Worm (Caenorhabditis elegans) whole organism, L4 larva: ENCODE results near the gene srbc-40.

ENCODE experiments used
- F26F4.8 ChIP-seq: fragments of 200-800 bp; sonication (Bioruptor generic); conservative IDR thresholded peaks from 2 replicates; pipeline ENCODE4 v1.3.6; 2022; ENCODE audit warnings: missing genetic modification characterization, missing compliant biosample characterization
- F44E2.7 ChIP-seq: fragments of 200-800 bp; sonication (Bioruptor generic); IDR thresholded peaks from 2 replicates; pipeline ENCODE4 v2.1.2; 2022; ENCODE audit warnings: missing genetic modification characterization, missing compliant biosample characterization
- T20F7.1 ChIP-seq: fragments of 200-800 bp; sonication (Bioruptor generic); optimal IDR thresholded peaks from 2 replicates; lab custom pipeline; 2018; ENCODE audit warnings: mild to moderate bottlenecking, missing genetic modification characterization, missing compliant biosample characterization
- T26A8.4 ChIP-seq: fragments of 200-800 bp; sonication (Bioruptor generic); IDR thresholded peaks from 2 replicates; pipeline ENCODE4 v1.3.6; 2022; ENCODE audit warnings: missing genetic modification characterization, missing compliant biosample characterization
- Y48G9A.11 ChIP-seq: fragments of 200-800 bp; sonication (Bioruptor generic); IDR thresholded peaks from 2 replicates; pipeline ENCODE4 v1.3.6; 2022; ENCODE audit warnings: missing genetic modification reagents, missing genetic modification characterization, missing compliant biosample characterization
- arid-1 ChIP-seq: fragments of 200-800 bp; sonication (Bioruptor generic); conservative IDR thresholded peaks from 2 replicates; pipeline ENCODE4 v1.3.6; 2022; ENCODE audit warnings: missing genetic modification reagents, missing genetic modification characterization, missing compliant biosample characterization
- ceh-62 ChIP-seq: sonication (generic microtip); optimal IDR thresholded peaks from 2 replicates; lab custom pipeline; 2017; ENCODE audit warnings: missing biosample characterization, missing genetic modification characterization
- ces-1 ChIP-seq: fragments of 150-350 bp; sonication (generic microtip); optimal IDR thresholded peaks from 4 replicates; lab custom pipeline; 2014; ENCODE audit warnings: missing biosample characterization, missing genetic modification reagents, missing genetic modification characterization
- ctbp-1 ChIP-seq: fragments of 200-800 bp; sonication (Bioruptor generic); IDR thresholded peaks from 2 replicates; pipeline ENCODE4 v1.3.6; 2022; ENCODE audit warnings: missing genetic modification reagents, missing genetic modification characterization, missing compliant biosample characterization
- daf-16 ChIP-seq, 3 experiments: sonication (generic microtip); optimal IDR thresholded peaks; 2 replicates each; lab custom pipeline; 2016 to 2017; ENCODE audit warnings: missing genetic modification characterization in 3 of 3, missing genetic modification reagents in 3 of 3, mild to moderate bottlenecking in 2 of 3, missing compliant biosample characterization in 2 of 3, missing biosample characterization in 1 of 3, moderate library complexity in 1 of 3
- dmd-6 ChIP-seq: fragments of 200-800 bp; sonication (Bioruptor generic); IDR thresholded peaks from 2 replicates; pipeline ENCODE4 v1.3.6; 2022; ENCODE audit warnings: missing genetic modification reagents, missing genetic modification characterization, missing compliant biosample characterization
- dmd-8 ChIP-seq: fragments of 200-800 bp; sonication (Bioruptor generic); IDR thresholded peaks from 2 replicates; pipeline ENCODE4 v1.3.6; 2022; ENCODE audit warnings: missing genetic modification characterization, missing compliant biosample characterization
- dmd-9 ChIP-seq: fragments of 200-800 bp; sonication (Bioruptor generic); IDR thresholded peaks from 2 replicates; pipeline ENCODE4 v1.3.6; 2022; ENCODE audit warnings: missing genetic modification reagents, missing genetic modification characterization, missing compliant biosample characterization
- duxl-1 ChIP-seq: sonication (generic microtip); optimal IDR thresholded peaks from 2 replicates; lab custom pipeline; 2016; ENCODE audit warnings: mild to moderate bottlenecking, missing genetic modification characterization, moderate library complexity, missing compliant biosample characterization; ENCODE audit not compliant: poor library complexity
- dve-1 ChIP-seq: sonication (generic microtip); optimal IDR thresholded peaks from 2 replicates; lab custom pipeline; 2017; ENCODE audit warnings: antibody characterized with exemption, mild to moderate bottlenecking, missing genetic modification characterization, missing compliant biosample characterization; ENCODE audit not compliant: insufficient read depth
- fkh-10 ChIP-seq: fragments of 150-350 bp; optimal IDR thresholded peaks from 2 replicates; lab custom pipeline; 2014; ENCODE audit warnings: missing biosample characterization, missing genetic modification reagents, missing genetic modification characterization
- gei-8 ChIP-seq: fragments of 200-800 bp; sonication (Bioruptor generic); optimal IDR thresholded peaks from 2 replicates; lab custom pipeline; 2018; ENCODE audit warnings: mild to moderate bottlenecking, missing genetic modification characterization, missing compliant biosample characterization
- hif-1 ChIP-seq, 2 experiments: sonication (generic microtip); optimal IDR thresholded peaks; 2 replicates each; lab custom pipeline; 2016 to 2017; ENCODE audit warnings: missing compliant biosample characterization in 2 of 2, missing genetic modification characterization in 2 of 2, missing genetic modification reagents in 2 of 2, missing genotype in 2 of 2, mild to moderate bottlenecking in 1 of 2
- hlh-11 ChIP-seq: fragments of 200-800 bp; sonication (Bioruptor generic); optimal IDR thresholded peaks from 2 replicates; lab custom pipeline; 2018; ENCODE audit warnings: mild to moderate bottlenecking, missing genetic modification characterization, missing compliant biosample characterization
- hlh-30 ChIP-seq: sonication (generic microtip); optimal IDR thresholded peaks from 2 replicates; lab custom pipeline; 2017; ENCODE audit warnings: antibody characterized with exemption, mild to moderate bottlenecking, missing genetic modification characterization, missing compliant biosample characterization; ENCODE audit not compliant: insufficient read depth
- hmg-1.1 ChIP-seq: fragments of 200-800 bp; sonication (Bioruptor generic); IDR thresholded peaks from 2 replicates; pipeline ENCODE4 v1.3.6; 2022; ENCODE audit warnings: missing genetic modification reagents, missing genetic modification characterization, missing compliant biosample characterization
- lim-7 ChIP-seq: fragments of 200-800 bp; sonication (Bioruptor generic); IDR thresholded peaks from 2 replicates; pipeline ENCODE4 v1.3.6; 2022; ENCODE audit warnings: missing genetic modification characterization, missing compliant biosample characterization
- lin-13 ChIP-seq: fragments of 150-350 bp; optimal IDR thresholded peaks from 2 replicates; lab custom pipeline; 2014; ENCODE audit warnings: missing biosample characterization, missing genetic modification reagents, missing genetic modification characterization
- lin-15B ChIP-seq: fragments of 150-350 bp; sonication (generic microtip); optimal IDR thresholded peaks from 3 replicates; lab custom pipeline; 2014; ENCODE audit warnings: missing biosample characterization, missing genetic modification characterization
- lir-3 ChIP-seq: sonication (generic microtip); optimal IDR thresholded peaks from 2 replicates; lab custom pipeline; 2016; ENCODE audit warnings: mild to moderate bottlenecking, missing genetic modification characterization, missing compliant biosample characterization
- madf-5 ChIP-seq, 2 experiments: fragments of 200-800 bp; sonication (Bioruptor generic); IDR thresholded peaks; 2 replicates each; pipeline ENCODE4 v1.3.6; 2022; ENCODE audit warnings: missing compliant biosample characterization in 2 of 2, missing genetic modification characterization in 2 of 2
- mdt-29 ChIP-seq: fragments of 200-800 bp; sonication (Bioruptor generic); IDR thresholded peaks from 2 replicates; pipeline ENCODE4 v1.3.6; 2022; ENCODE audit warnings: missing genetic modification reagents, missing genetic modification characterization, missing compliant biosample characterization
- mes-2 ChIP-seq: sonication (generic microtip); optimal IDR thresholded peaks from 2 replicates; lab custom pipeline; 2016; ENCODE audit warnings: missing genotype, mild to moderate bottlenecking, missing genetic modification characterization, missing compliant biosample characterization; ENCODE audit not compliant: poor library complexity, severe bottlenecking
- mxl-2 ChIP-seq: fragments of 200-800 bp; sonication (Bioruptor generic); conservative IDR thresholded peaks from 2 replicates; pipeline ENCODE4 v1.3.6; 2022; ENCODE audit warnings: missing genetic modification reagents, missing genetic modification characterization, missing compliant biosample characterization
- nhr-10 ChIP-seq: fragments of 150-350 bp; optimal IDR thresholded peaks from 2 replicates; lab custom pipeline; 2014; ENCODE audit warnings: missing biosample characterization, missing genetic modification characterization
- nhr-11 ChIP-seq: fragments of 150-350 bp; optimal IDR thresholded peaks from 2 replicates; lab custom pipeline; 2014; ENCODE audit warnings: missing biosample characterization, missing genetic modification characterization
- nhr-42 ChIP-seq: fragments of 200-800 bp; sonication (Bioruptor generic); IDR thresholded peaks from 2 replicates; pipeline ENCODE4 v1.3.6; 2022; ENCODE audit warnings: missing genetic modification characterization, missing compliant biosample characterization
- nhr-6 ChIP-seq: fragments of 150-350 bp; optimal IDR thresholded peaks from 2 replicates; lab custom pipeline; 2014; ENCODE audit warnings: missing biosample characterization, missing genetic modification characterization
- nhr-76 ChIP-seq: fragments of 150-350 bp; optimal IDR thresholded peaks from 2 replicates; lab custom pipeline; 2014; ENCODE audit warnings: missing biosample characterization, missing genetic modification characterization
- nhr-77 ChIP-seq: fragments of 150-350 bp; optimal IDR thresholded peaks from 2 replicates; lab custom pipeline; 2014; ENCODE audit warnings: missing biosample characterization, missing genetic modification characterization
- saeg-2 ChIP-seq: fragments of 200-800 bp; sonication (Bioruptor generic); IDR thresholded peaks from 2 replicates; pipeline ENCODE4 v1.3.6; 2022; ENCODE audit warnings: missing genetic modification reagents, missing genetic modification characterization, missing compliant biosample characterization
- sdz-12 ChIP-seq: fragments of 200-800 bp; sonication (Bioruptor generic); optimal IDR thresholded peaks from 2 replicates; lab custom pipeline; 2018; ENCODE audit warnings: mild to moderate bottlenecking, missing genetic modification characterization, missing compliant biosample characterization
- skn-1 ChIP-seq: fragments of 150-350 bp; optimal IDR thresholded peaks from 2 replicates; lab custom pipeline; 2014; ENCODE audit warnings: missing biosample characterization, missing genetic modification characterization
- snpc-1.2 ChIP-seq: fragments of 200-800 bp; sonication (Bioruptor generic); IDR thresholded peaks from 2 replicates; pipeline ENCODE4 v1.3.6; 2022; ENCODE audit warnings: missing genetic modification reagents, missing genetic modification characterization, missing compliant biosample characterization
- unc-130 ChIP-seq: sonication (generic microtip); optimal IDR thresholded peaks from 2 replicates; lab custom pipeline; 2016; ENCODE audit warnings: missing genetic modification reagents, missing genetic modification characterization, missing compliant biosample characterization
- unc-62 ChIP-seq, 3 experiments: fragments of 150-350 bp in 1 of 3; sonication (generic microtip); optimal IDR thresholded peaks in 2 of 3; peaks in 1 of 3; 1 replicate in 1 of 3; 2 replicates in 2 of 3; lab custom pipeline; 2014 to 2017; ENCODE audit warnings: missing biosample characterization in 3 of 3, missing genetic modification characterization in 3 of 3, missing genetic modification reagents in 3 of 3, missing genotype in 1 of 3
- vab-7 ChIP-seq: fragments of 200-800 bp; sonication (Bioruptor generic); IDR thresholded peaks from 2 replicates; pipeline ENCODE4 v1.3.6; 2022; ENCODE audit warnings: missing genetic modification reagents, missing genetic modification characterization, missing compliant biosample characterization
- zag-1 ChIP-seq: fragments of 150-350 bp; optimal IDR thresholded peaks from 2 replicates; lab custom pipeline; 2014; ENCODE audit warnings: missing biosample characterization, missing genetic modification characterization
- zfp-2 ChIP-seq: sonication (generic microtip); optimal IDR thresholded peaks from 2 replicates; lab custom pipeline; 2016; ENCODE audit warnings: mild to moderate bottlenecking, missing genetic modification characterization, missing compliant biosample characterization
- zip-11 ChIP-seq: fragments of 200-800 bp; sonication (Bioruptor generic); IDR thresholded peaks from 2 replicates; pipeline ENCODE4 v1.3.6; 2022; ENCODE audit warnings: missing genetic modification characterization, missing compliant biosample characterization
- ztf-11 ChIP-seq: fragments of 150-350 bp; optimal IDR thresholded peaks from 2 replicates; lab custom pipeline; 2014; ENCODE audit warnings: missing biosample characterization, missing genetic modification characterization

srbc-40 gene

DNA sequence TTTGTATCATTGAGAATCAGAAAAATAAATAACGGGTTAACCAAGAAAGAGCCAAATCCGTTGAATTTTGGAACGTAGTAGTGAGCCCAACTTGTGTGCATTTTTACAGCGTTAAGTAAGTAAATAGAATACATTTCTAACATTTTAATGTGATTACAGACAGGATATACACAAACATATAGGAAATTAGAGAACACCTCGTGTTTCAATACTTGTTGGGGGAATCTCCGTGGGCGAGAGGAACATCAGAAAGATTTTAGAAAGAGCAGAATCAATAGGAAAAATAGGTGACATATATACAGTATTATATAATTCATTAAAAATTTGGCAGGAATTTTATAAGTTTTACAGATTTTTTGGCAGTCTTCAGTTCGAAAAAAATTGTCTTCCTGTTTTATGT is 19.1 kb upstream of the srbc-40 start, which contains the start of gene srj-24:
srj-24 (minus strand) TSS at position 101 of the 400 bp plus-strand sequence.
- no peak for TF ChIP-seq hlh-30 (tag; lab: Kevin White, UChicago)
- TF ChIP-seq T20F7.1 (GFP tag; lab: Kevin White, UChicago) = no peak
- no peak for TF ChIP-seq F44E2.7 (GFP tag; lab: Robert Waterston, UW)
- TF ChIP-seq mes-2 (tag; lab: Kevin White, UChicago) = no peak
- no peak for TF ChIP-seq hlh-11 (tag; lab: Kevin White, UChicago)
- TF ChIP-seq ceh-62 (tag; lab: Kevin White, UChicago) = no peak
- no peak for TF ChIP-seq ces-1 (GFP tag; lab: Kevin White, UChicago)
- no peak for TF ChIP-seq ctbp-1
- no peak for TF ChIP-seq mxl-2 (GFP tag; lab: Robert Waterston, UW)
- TF ChIP-seq F26F4.8 = no peak
- no peak for TF ChIP-seq lin-13
- TF ChIP-seq hif-1 (tag; optimal IDR thresholded peaks at IDR 0.05; lab: Kevin White, UChicago) = no peak
- no peak for TF ChIP-seq madf-5 (GFP tag; IDR thresholded peaks at IDR 0.05; lab: Robert Waterston, UW)

DNA sequence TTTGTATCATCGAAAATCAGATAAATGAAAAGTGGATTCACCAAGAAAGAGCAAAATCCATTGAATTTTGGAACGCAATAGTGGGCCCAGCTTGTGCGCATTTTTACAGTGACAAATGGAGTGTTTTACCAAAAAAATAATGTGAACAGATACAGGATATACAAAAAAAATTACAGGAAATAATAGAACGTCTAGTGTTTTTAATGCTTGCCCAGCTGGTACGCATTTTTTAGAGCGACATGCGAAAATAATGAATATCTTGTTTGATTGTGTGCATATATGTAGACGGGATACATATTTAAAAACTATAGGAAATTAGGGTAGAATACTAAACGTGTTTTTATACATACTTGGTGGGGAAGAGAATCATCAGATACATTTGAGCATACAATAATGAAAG is 16.5 kb upstream of the srbc-40 start, which contains the start of gene srj-25:
srj-25 (minus strand) TSS at position 101 of the 400 bp plus-strand sequence.
- TF ChIP-seq fkh-10 (GFP tag; lab: Kevin White, UChicago) = no peak
- TF ChIP-seq Y48G9A.11 (GFP tag; lab: Robert Waterston, UW) = no peak
- TF ChIP-seq lir-3 = no peak
- no peak for TF ChIP-seq gei-8 (GFP tag; lab: Kevin White, UChicago)
- no peak for TF ChIP-seq zfp-2 (tag; lab: Kevin White, UChicago)
- no peak for TF ChIP-seq dve-1 (tag; lab: Kevin White, UChicago)
- no peak for TF ChIP-seq duxl-1
- no peak for TF ChIP-seq snpc-1.2 (GFP tag; lab: Robert Waterston, UW)
- TF ChIP-seq dmd-6 (GFP tag; lab: Robert Waterston, UW) = no peak
- no peak for TF ChIP-seq vab-7 (GFP tag; lab: Robert Waterston, UW)
- TF ChIP-seq T26A8.4 (GFP tag; lab: Robert Waterston, UW) = no peak
- no peak for TF ChIP-seq hlh-30 (tag; lab: Kevin White, UChicago)
- no peak for TF ChIP-seq nhr-77

DNA sequence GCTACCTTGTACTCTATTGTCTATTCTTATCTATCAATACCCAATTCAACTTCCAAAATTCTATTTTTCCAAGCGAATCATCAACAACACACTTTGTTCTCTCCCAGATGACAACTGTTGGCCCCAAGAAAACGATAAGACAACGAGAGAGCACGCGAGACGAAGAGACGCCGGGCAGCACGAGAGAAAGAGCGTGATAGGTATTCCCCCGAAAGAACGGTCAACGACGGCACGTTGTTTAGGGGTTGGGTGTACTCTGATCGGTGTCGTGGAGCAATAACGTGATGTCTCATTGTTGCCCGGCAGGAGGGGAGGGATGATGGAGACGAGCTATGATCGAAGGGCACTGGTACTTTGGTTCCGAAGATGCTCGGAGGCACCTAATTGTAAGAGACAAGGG is 11.7 kb upstream of the srbc-40 start:
- TF ChIP-seq lim-7 (GFP tag; lab: Robert Waterston, UW) = no peak
- TF ChIP-seq zip-11 (GFP tag; lab: Robert Waterston, UW) = no peak
- peak; percentile 95 to 96 for TF ChIP-seq daf-16 (GFP tag; optimal IDR thresholded peaks at IDR 0.05; lab: Kevin White, UChicago)
- TF ChIP-seq daf-16 (tag; optimal IDR thresholded peaks at IDR 0.05; lab: Kevin White, UChicago) = peak; percentile 99
- peak; percentile 73 for TF ChIP-seq duxl-1
- TF ChIP-seq skn-1 (tag; lab: Kevin White, UChicago) = no peak
- peak; percentile 98 for TF ChIP-seq mdt-29
- peak; percentile 79 for TF ChIP-seq saeg-2
- TF ChIP-seq nhr-11 (tag; lab: Kevin White, UChicago) = peak; percentile 96
- TF ChIP-seq nhr-76 (tag; lab: Kevin White, UChicago) = no peak
- peak; percentile 68 for TF ChIP-seq nhr-42 (GFP tag; lab: Robert Waterston, UW)
- TF ChIP-seq lin-15B (tag; lab: Kevin White, UChicago) = no peak
- no peak for TF ChIP-seq fkh-10 (GFP tag; lab: Kevin White, UChicago)
- peak; percentile 76 to 98 for TF ChIP-seq unc-62 (GFP tag; optimal IDR thresholded peaks at IDR 0.05 in 1 of 2; lab: Kevin White, UChicago)
- TF ChIP-seq unc-62 (tag; optimal IDR thresholded peaks at IDR 0.05; lab: Kevin White, UChicago) = peak; percentile 8
- TF ChIP-seq T26A8.4 (GFP tag; lab: Robert Waterston, UW) = peak; percentile 89
- no peak for TF ChIP-seq zag-1 (tag; lab: Kevin White, UChicago)
- peak; percentile 98 for TF ChIP-seq dmd-6 (GFP tag; lab: Robert Waterston, UW)
- no peak for TF ChIP-seq dmd-8 (GFP tag; lab: Robert Waterston, UW)
- TF ChIP-seq hmg-1.1 (GFP tag; lab: Robert Waterston, UW) = peak; percentile 71
- peak; percentile 13 for TF ChIP-seq sdz-12 (GFP tag; lab: Kevin White, UChicago)
- peak; percentile 78 for TF ChIP-seq nhr-6 (tag; lab: Kevin White, UChicago)
- TF ChIP-seq ctbp-1 = peak; percentile 65; the same call in 1 of the 2 replicates
- TF ChIP-seq ztf-11 (tag; lab: Kevin White, UChicago) = no peak
- no peak for TF ChIP-seq snpc-1.2 (GFP tag; lab: Robert Waterston, UW)
- peak; percentile 97 for TF ChIP-seq nhr-10
- TF ChIP-seq dmd-9 (GFP tag; lab: Robert Waterston, UW) = no peak
- TF ChIP-seq arid-1 (GFP tag; lab: Robert Waterston, UW) = no peak
- TF ChIP-seq hlh-11 (tag; lab: Kevin White, UChicago) = peak; percentile 99
- no peak for TF ChIP-seq unc-130 (GFP tag; lab: Kevin White, UChicago)
